Worm (Caenorhabditis elegans) whole organism, L4 larva: ENCODE measurements around the gene csn-3.
A peak's percentile ranks its signal among the peaks of the same experiment; 100 is the strongest.

Source experiments
- F26F4.8 ChIP-seq: fragments of 200-800 bp; sonication (Bioruptor generic); conservative IDR thresholded peaks from 2 replicates; pipeline ENCODE4 v1.3.6; 2022; ENCODE audit warnings: missing genetic modification characterization, missing compliant biosample characterization
- F37D6.2 ChIP-seq: sonication (generic microtip); optimal IDR thresholded peaks from 2 replicates; lab custom pipeline; 2016; ENCODE audit warnings: mild to moderate bottlenecking, missing genetic modification characterization, missing compliant biosample characterization
- F49E8.2 ChIP-seq: sonication (generic microtip); optimal IDR thresholded peaks from 2 replicates; lab custom pipeline; 2016; ENCODE audit warnings: missing compliant biosample characterization, mild to moderate bottlenecking, missing genetic modification characterization, borderline replicate concordance
- R02D3.7 ChIP-seq: fragments of 150-350 bp; sonication (generic microtip); optimal IDR thresholded peaks from 3 replicates; lab custom pipeline; 2014; ENCODE audit warnings: missing biosample characterization, missing genetic modification characterization
- Y75B8A.6 ChIP-seq: fragments of 200-800 bp; sonication (Bioruptor generic); IDR thresholded peaks from 2 replicates; pipeline ENCODE4 v1.3.6; 2022; ENCODE audit warnings: missing genetic modification reagents, missing genetic modification characterization, missing compliant biosample characterization
- ceh-32 ChIP-seq: sonication (generic microtip); optimal IDR thresholded peaks from 2 replicates; lab custom pipeline; 2016; ENCODE audit warnings: mild to moderate bottlenecking, missing genetic modification characterization, missing compliant biosample characterization; ENCODE audit not compliant: poor library complexity
- ces-1 ChIP-seq: fragments of 150-350 bp; sonication (generic microtip); optimal IDR thresholded peaks from 4 replicates; lab custom pipeline; 2014; ENCODE audit warnings: missing biosample characterization, missing genetic modification reagents, missing genetic modification characterization
- daf-16 ChIP-seq, 3 experiments: sonication (generic microtip); optimal IDR thresholded peaks; 2 replicates each; lab custom pipeline; 2016 to 2017; ENCODE audit warnings: missing genetic modification characterization in 3 of 3, missing genetic modification reagents in 3 of 3, mild to moderate bottlenecking in 2 of 3, missing compliant biosample characterization in 2 of 3, missing biosample characterization in 1 of 3, moderate library complexity in 1 of 3
- daf-8 ChIP-seq: fragments of 200-800 bp; sonication (Bioruptor generic); IDR thresholded peaks from 2 replicates; pipeline ENCODE4 v1.3.6; 2022; ENCODE audit warnings: missing genetic modification characterization, missing compliant biosample characterization
- dpl-1 ChIP-seq: fragments of 150-350 bp; optimal IDR thresholded peaks from 2 replicates; lab custom pipeline; 2014; ENCODE audit warnings: missing biosample characterization, missing genetic modification reagents, missing genetic modification characterization
- duxl-1 ChIP-seq: sonication (generic microtip); optimal IDR thresholded peaks from 2 replicates; lab custom pipeline; 2016; ENCODE audit warnings: mild to moderate bottlenecking, missing genetic modification characterization, moderate library complexity, missing compliant biosample characterization; ENCODE audit not compliant: poor library complexity
- fkh-10 ChIP-seq: fragments of 150-350 bp; optimal IDR thresholded peaks from 2 replicates; lab custom pipeline; 2014; ENCODE audit warnings: missing biosample characterization, missing genetic modification reagents, missing genetic modification characterization
- jun-1 ChIP-seq: fragments of 150-350 bp; optimal IDR thresholded peaks from 2 replicates; lab custom pipeline; 2014; ENCODE audit warnings: missing biosample characterization, missing genetic modification reagents, missing genetic modification characterization
- lin-1 ChIP-seq: fragments of 200-800 bp; sonication (Bioruptor generic); IDR thresholded peaks from 2 replicates; pipeline ENCODE4 v1.3.6; 2022; ENCODE audit warnings: missing genetic modification reagents, missing genetic modification characterization, missing compliant biosample characterization
- lin-15B ChIP-seq: fragments of 150-350 bp; sonication (generic microtip); optimal IDR thresholded peaks from 3 replicates; lab custom pipeline; 2014; ENCODE audit warnings: missing biosample characterization, missing genetic modification characterization
- madf-9 ChIP-seq: fragments of 200-800 bp; sonication (Bioruptor generic); conservative IDR thresholded peaks from 2 replicates; pipeline ENCODE4 v1.3.6; 2022; ENCODE audit warnings: missing genetic modification reagents, missing genetic modification characterization, missing compliant biosample characterization
- nhr-10 ChIP-seq: fragments of 150-350 bp; optimal IDR thresholded peaks from 2 replicates; lab custom pipeline; 2014; ENCODE audit warnings: missing biosample characterization, missing genetic modification characterization
- nhr-102 ChIP-seq: sonication (generic microtip); optimal IDR thresholded peaks from 2 replicates; lab custom pipeline; 2016; ENCODE audit warnings: mild to moderate bottlenecking, missing genetic modification characterization, moderate library complexity, missing compliant biosample characterization
- rbr-2 ChIP-seq: sonication (generic microtip); optimal IDR thresholded peaks from 2 replicates; lab custom pipeline; 2016; ENCODE audit warnings: missing genotype, missing genetic modification characterization, missing compliant biosample characterization
- saeg-2 ChIP-seq: fragments of 200-800 bp; sonication (Bioruptor generic); IDR thresholded peaks from 2 replicates; pipeline ENCODE4 v1.3.6; 2022; ENCODE audit warnings: missing genetic modification reagents, missing genetic modification characterization, missing compliant biosample characterization
- sdz-12 ChIP-seq: fragments of 200-800 bp; sonication (Bioruptor generic); optimal IDR thresholded peaks from 2 replicates; lab custom pipeline; 2018; ENCODE audit warnings: mild to moderate bottlenecking, missing genetic modification characterization, missing compliant biosample characterization
- spr-1 ChIP-seq: sonication (generic microtip); optimal IDR thresholded peaks from 2 replicates; lab custom pipeline; 2016; ENCODE audit warnings: mild to moderate bottlenecking, missing genetic modification characterization, missing compliant biosample characterization
- unc-130 ChIP-seq: sonication (generic microtip); optimal IDR thresholded peaks from 2 replicates; lab custom pipeline; 2016; ENCODE audit warnings: missing genetic modification reagents, missing genetic modification characterization, missing compliant biosample characterization
- unc-62 ChIP-seq, 3 experiments: fragments of 150-350 bp in 1 of 3; sonication (generic microtip); optimal IDR thresholded peaks in 2 of 3; peaks in 1 of 3; 1 replicate in 1 of 3; 2 replicates in 2 of 3; lab custom pipeline; 2014 to 2017; ENCODE audit warnings: missing biosample characterization in 3 of 3, missing genetic modification characterization in 3 of 3, missing genetic modification reagents in 3 of 3, missing genotype in 1 of 3
- zip-11 ChIP-seq: fragments of 200-800 bp; sonication (Bioruptor generic); IDR thresholded peaks from 2 replicates; pipeline ENCODE4 v1.3.6; 2022; ENCODE audit warnings: missing genetic modification characterization, missing compliant biosample characterization

csn-3 gene

ce11 chrIV:247494-247893 lies 53.0 kb downstream of the csn-3 start (continued):
- TF ChIP-seq F37D6.2 = no peak
- no peak for TF ChIP-seq nhr-10 (tag; lab: Kevin White, UChicago)
- TF ChIP-seq rbr-2 (tag; lab: Kevin White, UChicago) = no peak
- no peak for TF ChIP-seq jun-1
- no peak for TF ChIP-seq ces-1 (GFP tag; lab: Kevin White, UChicago)
- no peak for TF ChIP-seq F26F4.8 (GFP tag; lab: Robert Waterston, UW)
- no peak for TF ChIP-seq unc-130
- TF ChIP-seq sdz-12 (GFP tag; lab: Kevin White, UChicago) = no peak
- TF ChIP-seq fkh-10 = no peak
- TF ChIP-seq lin-1 = no peak
- TF ChIP-seq madf-9 (GFP tag; lab: Robert Waterston, UW) = no peak
- no peak for TF ChIP-seq zip-11 (GFP tag; lab: Robert Waterston, UW)
- no peak for TF ChIP-seq dpl-1 (GFP tag; lab: Kevin White, UChicago)
- TF ChIP-seq nhr-102 = no peak
- TF ChIP-seq unc-62 (GFP tag; optimal IDR thresholded peaks at IDR 0.05 in 1 of 2; lab: Kevin White, UChicago) = peak in 1 of 2 experiments; percentile 88
- TF ChIP-seq unc-62 (tag; optimal IDR thresholded peaks at IDR 0.05; lab: Kevin White, UChicago) = no peak
- no peak for TF ChIP-seq Y75B8A.6 (GFP tag; lab: Robert Waterston, UW)
- TF ChIP-seq spr-1 (tag; lab: Kevin White, UChicago) = no peak
- TF ChIP-seq duxl-1 (tag; lab: Kevin White, UChicago) = no peak
- no peak for TF ChIP-seq daf-8 (GFP tag; lab: Robert Waterston, UW)
- no peak for TF ChIP-seq F49E8.2
- TF ChIP-seq ceh-32 (tag; lab: Kevin White, UChicago) = no peak
- TF ChIP-seq saeg-2 (GFP tag; lab: Robert Waterston, UW) = no peak
- TF ChIP-seq daf-16 (GFP tag; optimal IDR thresholded peaks at IDR 0.05; lab: Kevin White, UChicago) = no peak
- no peak for TF ChIP-seq daf-16 (tag; optimal IDR thresholded peaks at IDR 0.05; lab: Kevin White, UChicago)
- TF ChIP-seq lin-15B (tag; lab: Kevin White, UChicago) = no peak
- TF ChIP-seq R02D3.7 (tag; lab: Kevin White, UChicago) = no peak
